Fruit fly (Drosophila melanogaster) whole organism, prepupa: ENCODE data around the gene gdl-ORF39.

Experiments
- CG10631 ChIP-seq: fragments of 200-800 bp; sonication (Bioruptor generic); optimal IDR thresholded peaks from 2 replicates; lab custom pipeline; 2016; ENCODE audit warnings: missing biosample characterization, missing genetic modification characterization
- CG11762 ChIP-seq: fragments of 200-800 bp; sonication (Bioruptor generic); optimal IDR thresholded peaks from 3 replicates; lab custom pipeline; 2016; ENCODE audit warnings: missing biosample characterization, missing genetic modification characterization; ENCODE audit not compliant: insufficient read depth
- CG15336 ChIP-seq: fragments of 200-800 bp; sonication (Bioruptor generic); IDR thresholded peaks from 2 replicates; pipeline ENCODE4 v1.3.6; 2022; ENCODE audit warnings: missing biosample characterization, missing genetic modification characterization
- CG16779 ChIP-seq: fragments of 200-800 bp; sonication (Bioruptor generic); optimal IDR thresholded peaks from 3 replicates; lab custom pipeline; 2017; ENCODE audit warnings: missing biosample characterization, mild to moderate bottlenecking, missing genetic modification characterization
- CG3032 ChIP-seq: fragments of 200-800 bp; optimal IDR thresholded peaks from 2 replicates; lab custom pipeline; 2019; ENCODE audit warnings: missing biosample characterization, mild to moderate bottlenecking, missing genetic modification characterization, moderate library complexity
- CG32006 ChIP-seq: fragments of 200-800 bp; sonication (Bioruptor generic); optimal IDR thresholded peaks from 3 replicates; lab custom pipeline; 2017; ENCODE audit warnings: missing biosample characterization, mild to moderate bottlenecking, missing genetic modification characterization
- CG34406 ChIP-seq: fragments of 200-800 bp; sonication (Bioruptor generic); optimal IDR thresholded peaks from 3 replicates; lab custom pipeline; 2016; ENCODE audit warnings: missing biosample characterization, missing genetic modification characterization
- CG3919 ChIP-seq: fragments of 200-800 bp; sonication (Bioruptor generic); optimal IDR thresholded peaks from 3 replicates; lab custom pipeline; 2016; ENCODE audit warnings: missing biosample characterization, missing genetic modification characterization
- CG4318 ChIP-seq: fragments of 200-800 bp; sonication (Bioruptor generic); optimal IDR thresholded peaks from 3 replicates; lab custom pipeline; 2017; ENCODE audit warnings: missing biosample characterization, mild to moderate bottlenecking, missing genetic modification characterization
- CG6163 ChIP-seq: fragments of 200-800 bp; sonication (Bioruptor generic); IDR thresholded peaks from 3 replicates; pipeline ENCODE4 v1.3.6; 2022; ENCODE audit warnings: missing biosample characterization, missing genetic modification characterization
- CG6808 ChIP-seq: fragments of 200-800 bp; sonication (Bioruptor generic); optimal IDR thresholded peaks from 3 replicates; lab custom pipeline; 2017; ENCODE audit warnings: missing biosample characterization, missing genetic modification characterization, mild to moderate bottlenecking, moderate library complexity, missing genetic modification reagents
- CG7368 ChIP-seq: fragments of 200-800 bp; sonication (Bioruptor generic); optimal IDR thresholded peaks from 3 replicates; lab custom pipeline; 2016; ENCODE audit warnings: missing biosample characterization, missing genetic modification characterization
- CG8119 ChIP-seq: fragments of 200-800 bp; sonication (Bioruptor generic); IDR thresholded peaks from 3 replicates; pipeline ENCODE4 v1.3.6; 2022; ENCODE audit warnings: missing biosample characterization, missing genetic modification characterization
- CG8319 ChIP-seq: fragments of 200-800 bp; sonication (Bioruptor generic); optimal IDR thresholded peaks from 3 replicates; lab custom pipeline; 2016; ENCODE audit warnings: missing biosample characterization, missing genetic modification characterization
- CG8632 ChIP-seq: fragments of 200-800 bp; sonication (Bioruptor generic); optimal IDR thresholded peaks from 3 replicates; lab custom pipeline; 2016; ENCODE audit warnings: missing biosample characterization, missing genetic modification characterization
- Eip75B ChIP-seq: fragments of 200-800 bp; sonication (Bioruptor generic); optimal IDR thresholded peaks from 3 replicates; lab custom pipeline; 2016; ENCODE audit warnings: missing biosample characterization, missing genetic modification characterization
- Eip78C ChIP-seq: fragments of 200-800 bp; sonication (Bioruptor generic); peaks from one replicate; lab custom pipeline; 2016; ENCODE audit warnings: missing biosample characterization, missing genetic modification characterization
- Eip93F ChIP-seq: fragments of 200-800 bp; sonication (Bioruptor generic); optimal IDR thresholded peaks from 2 replicates; lab custom pipeline; 2016; ENCODE audit warnings: missing biosample characterization, mild to moderate bottlenecking, missing genetic modification characterization
- Ets21C ChIP-seq: fragments of 200-800 bp; sonication (Bioruptor generic); optimal IDR thresholded peaks from 3 replicates; lab custom pipeline; 2016; ENCODE audit warnings: missing biosample characterization, missing genetic modification characterization
- Ets96B ChIP-seq: fragments of 200-800 bp; optimal IDR thresholded peaks from 2 replicates; lab custom pipeline; 2019; ENCODE audit warnings: missing biosample characterization, mild to moderate bottlenecking, missing genetic modification characterization, moderate library complexity
- Gug ChIP-seq: fragments of 200-800 bp; sonication (Bioruptor generic); IDR thresholded peaks from 2 replicates; pipeline ENCODE4 v1.3.6; 2022; ENCODE audit warnings: missing biosample characterization, missing genetic modification characterization
- Hr38 ChIP-seq: sonication (Bioruptor generic); optimal IDR thresholded peaks from 2 replicates; lab custom pipeline; 2016; ENCODE audit warnings: missing biosample characterization, missing genetic modification characterization
- Hr39 ChIP-seq: fragments of 200-800 bp; sonication (Bioruptor generic); optimal IDR thresholded peaks from 2 replicates; lab custom pipeline; 2016; ENCODE audit warnings: missing biosample characterization, missing genetic modification characterization
- Hr4 ChIP-seq: fragments of 200-800 bp; sonication (Bioruptor generic); optimal IDR thresholded peaks from 3 replicates; lab custom pipeline; 2016; ENCODE audit warnings: missing biosample characterization, missing genetic modification characterization
- Lpt ChIP-seq: fragments of 200-800 bp; sonication (Bioruptor generic); optimal IDR thresholded peaks from 3 replicates; lab custom pipeline; 2016; ENCODE audit warnings: missing biosample characterization, missing genetic modification characterization
- Met ChIP-seq: fragments of 200-800 bp; sonication (Bioruptor generic); optimal IDR thresholded peaks from 3 replicates; lab custom pipeline; 2016; ENCODE audit warnings: missing biosample characterization, missing genetic modification characterization
- OdsH ChIP-seq: fragments of 200-800 bp; sonication (Bioruptor generic); optimal IDR thresholded peaks from 3 replicates; lab custom pipeline; 2016; ENCODE audit warnings: missing biosample characterization, missing genetic modification characterization
- Smox ChIP-seq: fragments of 200-800 bp; sonication (Bioruptor generic); optimal IDR thresholded peaks from 3 replicates; lab custom pipeline; 2016; ENCODE audit warnings: missing biosample characterization, missing genetic modification characterization
- Sox102F ChIP-seq: fragments of 200-800 bp; sonication (Bioruptor generic); optimal IDR thresholded peaks from 2 replicates; lab custom pipeline; 2016; ENCODE audit warnings: missing biosample characterization, mild to moderate bottlenecking, missing genetic modification characterization
- achi ChIP-seq: fragments of 200-800 bp; sonication (Bioruptor generic); optimal IDR thresholded peaks from 3 replicates; lab custom pipeline; 2016; ENCODE audit warnings: missing biosample characterization, missing genetic modification characterization
- cyc ChIP-seq: fragments of 200-800 bp; sonication (Bioruptor generic); optimal IDR thresholded peaks from 3 replicates; lab custom pipeline; 2016; ENCODE audit warnings: missing biosample characterization, missing genetic modification characterization
- dac ChIP-seq: fragments of 200-800 bp; sonication (Bioruptor generic); optimal IDR thresholded peaks from 2 replicates; lab custom pipeline; 2017; ENCODE audit warnings: missing biosample characterization, mild to moderate bottlenecking, missing genetic modification characterization
- dsx ChIP-seq: fragments of 200-800 bp; optimal IDR thresholded peaks from 3 replicates; lab custom pipeline; 2019; ENCODE audit warnings: missing biosample characterization, mild to moderate bottlenecking, missing genetic modification characterization, moderate library complexity; ENCODE audit not compliant: poor library complexity, severe bottlenecking
- eg ChIP-seq: fragments of 200-800 bp; sonication (Bioruptor generic); IDR thresholded peaks from 3 replicates; pipeline ENCODE4 v1.3.6; 2022; ENCODE audit warnings: missing biosample characterization, missing genetic modification characterization
- fd85E ChIP-seq: fragments of 200-800 bp; sonication (Bioruptor generic); optimal IDR thresholded peaks from 3 replicates; lab custom pipeline; 2016; ENCODE audit warnings: missing biosample characterization, missing genetic modification characterization
- fkh ChIP-seq: fragments of 200-800 bp; sonication (Bioruptor generic); optimal IDR thresholded peaks from 3 replicates; lab custom pipeline; 2017; ENCODE audit warnings: missing biosample characterization, mild to moderate bottlenecking, missing genetic modification characterization, moderate library complexity
- lz ChIP-seq: fragments of 200-800 bp; sonication (Bioruptor generic); optimal IDR thresholded peaks from 3 replicates; lab custom pipeline; 2016; ENCODE audit warnings: missing biosample characterization, missing genetic modification characterization
- net ChIP-seq: fragments of 200-800 bp; sonication (Bioruptor generic); optimal IDR thresholded peaks from 3 replicates; lab custom pipeline; 2016; ENCODE audit warnings: missing biosample characterization, missing genetic modification characterization
- pdm3 ChIP-seq: fragments of 200-800 bp; sonication (Bioruptor generic); optimal IDR thresholded peaks from 3 replicates; lab custom pipeline; 2016; ENCODE audit warnings: missing biosample characterization, missing genetic modification characterization
- salr ChIP-seq, 2 experiments: fragments of 200-800 bp; sonication (Bioruptor generic); optimal IDR thresholded peaks; 3 replicates each; lab custom pipeline; 2016 to 2018; ENCODE audit warnings: missing biosample characterization in 2 of 2, missing genetic modification characterization in 2 of 2, mild to moderate bottlenecking in 1 of 2
- spab ChIP-seq: fragments of 200-800 bp; sonication (Bioruptor generic); optimal IDR thresholded peaks from 2 replicates; lab custom pipeline; 2017; ENCODE audit warnings: missing biosample characterization, mild to moderate bottlenecking, missing genetic modification characterization, missing genetic modification reagents
- svp ChIP-seq: fragments of 200-800 bp; sonication (Bioruptor generic); peaks from one replicate; lab custom pipeline; 2016; ENCODE audit warnings: missing biosample characterization, missing genetic modification characterization
- topi ChIP-seq: fragments of 200-800 bp; sonication (Bioruptor generic); optimal IDR thresholded peaks from 3 replicates; lab custom pipeline; 2016; ENCODE audit warnings: missing biosample characterization, missing genetic modification characterization
- vri ChIP-seq: fragments of 200-800 bp; sonication (Bioruptor generic); optimal IDR thresholded peaks from 3 replicates; lab custom pipeline; 2016; ENCODE audit warnings: missing biosample characterization, mild to moderate bottlenecking, missing genetic modification characterization

Gene gdl-ORF39

DNA sequence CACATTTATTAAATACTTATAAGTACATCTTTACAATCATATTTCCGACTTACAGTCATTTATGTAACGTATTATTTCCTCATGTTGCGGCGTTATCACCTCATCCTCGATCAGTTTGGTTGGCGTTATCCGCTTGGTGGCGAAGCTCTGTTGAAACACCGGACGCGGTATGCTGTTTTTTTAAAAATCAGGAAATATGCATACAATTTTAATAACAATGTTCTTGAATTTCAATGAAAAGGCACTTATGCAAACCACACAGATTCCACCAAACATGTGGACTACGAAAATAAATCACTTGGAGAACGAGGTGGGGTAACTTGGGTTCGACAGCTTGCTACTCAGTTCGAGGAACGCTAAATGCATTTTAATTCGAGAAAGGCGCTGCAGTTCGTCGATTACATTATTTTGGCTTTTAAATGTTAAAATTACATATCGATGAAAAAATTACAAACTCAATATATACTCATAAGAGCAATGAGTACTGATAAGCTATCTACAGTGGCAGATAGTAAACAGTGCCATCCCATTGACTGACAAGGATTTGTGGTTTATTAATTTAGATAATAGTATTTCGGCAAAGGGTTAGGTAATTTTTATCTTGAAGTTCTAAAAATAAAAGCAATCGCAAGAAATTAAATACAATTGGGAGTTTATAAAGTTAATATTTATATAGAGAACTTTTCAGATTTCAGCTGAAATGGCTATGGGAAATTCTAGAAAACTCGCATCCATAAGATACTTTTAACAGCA, 2.9 kb upstream of the gdl-ORF39 start (continued):
- peak; percentile 78 for TF ChIP-seq Eip78C
- TF ChIP-seq Sox102F = peak; percentile 12
- TF ChIP-seq, all 60 proteins: peak for 8

DNA sequence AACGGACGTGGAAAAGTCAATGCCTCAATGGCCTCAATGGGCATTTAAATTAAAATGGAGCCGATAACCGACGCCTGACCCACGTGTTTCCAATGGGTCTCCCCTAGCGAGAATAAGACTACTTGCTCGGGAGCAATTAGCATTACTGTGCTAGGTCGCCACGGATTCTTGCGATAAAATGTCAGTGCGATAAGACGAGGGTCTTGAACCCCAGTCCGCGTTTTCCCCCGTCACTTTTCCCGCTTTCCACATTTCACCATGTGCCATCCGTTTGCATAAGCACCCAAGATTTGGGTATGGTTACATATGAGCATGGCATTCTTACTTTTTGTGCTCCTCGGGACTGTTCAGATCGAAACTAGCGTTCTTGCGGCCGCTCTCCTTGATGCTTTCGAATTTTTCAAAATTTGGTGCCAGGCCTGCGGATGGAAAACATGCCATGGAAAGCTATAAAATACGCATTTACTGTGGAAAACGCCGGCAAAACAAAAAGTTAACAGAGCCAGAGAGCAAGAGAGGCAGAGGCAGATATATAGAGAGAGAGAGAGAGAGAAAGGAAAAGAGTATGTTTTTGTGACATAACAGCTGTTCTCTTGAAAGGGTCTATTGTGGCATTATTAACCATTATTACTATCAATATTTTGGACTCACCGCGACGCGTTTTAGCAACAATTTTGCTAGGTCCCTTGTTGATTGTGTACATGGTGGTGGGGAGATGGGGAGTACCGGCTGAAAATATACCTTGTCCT, 1.9 kb upstream of the gdl-ORF39 start:
- TF ChIP-seq vri = peak; percentile 80
- no peak for TF ChIP-seq CG6808
- TF ChIP-seq CG10631 (GFP tag; lab: Kevin White, UChicago) = no peak
- no peak for TF ChIP-seq salr (GFP tag; optimal IDR thresholded peaks at IDR 0.05; lab: Kevin White, UChicago)
- TF ChIP-seq lz (GFP tag; lab: Kevin White, UChicago) = no peak
- TF ChIP-seq svp (GFP tag; lab: Kevin White, UChicago) = peak; percentile 97

DNA sequence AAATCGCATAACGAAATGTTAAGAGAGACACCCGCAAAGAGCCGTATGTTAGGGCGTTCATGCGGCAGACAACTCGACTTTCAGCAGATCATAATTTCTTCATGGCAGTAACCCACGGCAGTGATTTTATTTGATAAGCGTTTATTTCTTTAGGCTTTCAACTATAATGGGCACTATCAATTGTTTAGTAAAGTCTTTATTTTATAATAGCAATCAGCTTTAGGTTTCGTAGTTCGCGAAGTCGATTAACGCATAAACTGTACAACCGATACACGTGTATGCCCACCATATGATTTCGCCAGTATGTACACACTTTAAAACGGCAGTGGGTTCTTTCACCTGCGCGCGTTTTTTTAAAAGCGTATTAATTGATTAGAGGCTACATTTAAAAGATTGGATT, 1.0 kb upstream of the gdl-ORF39 start, which contains the start of gene CG7841:
CG7841 (minus strand) TSS at position 20 of the 400 bp plus-strand sequence.
- TF ChIP-seq CG15336 (peak; percentile 99), Lpt (GFP tag; lab: Kevin White, UChicago) (peak; percentile 96), Hr4 (GFP tag; lab: Kevin White, UChicago) (peak; percentile 98), topi (GFP tag; lab: Kevin White, UChicago) (peak; percentile 99), dsx (GFP tag; lab: Kevin White, UChicago) (peak; percentile 98), CG8119 (GFP tag; lab: Robert Waterston, UW) (peak; percentile 98), CG6163 (GFP tag; lab: Robert Waterston, UW) (peak; percentile 98), CG3032 (tag; lab: Kevin White, UChicago) (peak; percentile 99), CG32006 (GFP tag; lab: Kevin White, UChicago) (peak; percentile 96), CG8319 (GFP tag; lab: Kevin White, UChicago) (peak; percentile 95), Smox (peak; percentile 98), CG7368 (GFP tag; lab: Kevin White, UChicago) (peak; percentile 97), eg (peak; percentile 98; the same call in 2 of the 3 replicates), CG8632 (GFP tag; lab: Kevin White, UChicago) (peak; percentile 97), fd85E (GFP tag; lab: Kevin White, UChicago) (peak; percentile 93), Hr39 (GFP tag; lab: Kevin White, UChicago) (peak; percentile 97), dac (peak; percentile 96), CG11762 (GFP tag; lab: Kevin White, UChicago) (peak; percentile 96), Eip75B (peak; percentile 99), cyc (GFP tag; lab: Kevin White, UChicago) (peak; percentile 97), achi (peak; percentile 97), CG10631 (GFP tag; lab: Kevin White, UChicago) (peak; percentile 94), net (GFP tag; lab: Kevin White, UChicago) (peak; percentile 98), spab (GFP tag; lab: Kevin White, UChicago) (peak; percentile 96), fkh (GFP tag; lab: Kevin White, UChicago) (peak; percentile 89), vri (peak; percentile 99), Sox102F (peak; percentile 99), lz (GFP tag; lab: Kevin White, UChicago) (peak; percentile 99), salr (GFP tag; optimal IDR thresholded peaks at IDR 0.05; lab: Kevin White, UChicago) (peak; percentile 93 to 95), svp (GFP tag; lab: Kevin White, UChicago) (peak; percentile 99), pdm3 (GFP tag; lab: Kevin White, UChicago) (peak; percentile 98), Eip93F (GFP tag; lab: Kevin White, UChicago) (peak; percentile 99), Ets96B (tag; lab: Kevin White, UChicago) (peak; percentile 98), CG4318 (peak; percentile 93), CG3919 (GFP tag; lab: Kevin White, UChicago) (peak; percentile 99), OdsH (peak; percentile 97), Met (GFP tag; lab: Kevin White, UChicago) (peak; percentile 99), Ets21C (GFP tag; lab: Kevin White, UChicago) (peak; percentile 96), Gug (peak; percentile 93), CG16779 (tag; lab: Kevin White, UChicago) (peak; percentile 97), CG34406 (GFP tag; lab: Kevin White, UChicago) (peak; percentile 98), Hr38 (GFP tag; lab: Kevin White, UChicago) (peak; percentile 40)
